Worm (Caenorhabditis elegans): Measurements from ENCODE around the gene str-81.

str-81 gene

ce11 chrV:19178896-19179295 lies 72.0 kb downstream of the str-81 start:
- no peak for TF ChIP-seq lsy-12 (tag; optimal IDR thresholded peaks at IDR 0.05)
- TF ChIP-seq fos-1 (tag; optimal IDR thresholded peaks at IDR 0.05) = no peak
- TF ChIP-seq fkh-2 (tag; optimal IDR thresholded peaks at IDR 0.05) = no peak
- TF ChIP-seq R02D3.7 (tag; optimal IDR thresholded peaks at IDR 0.05) = no peak
- no peak for TF ChIP-seq aly-2 (tag; optimal IDR thresholded peaks at IDR 0.05)
- no peak for TF ChIP-seq ZK546.5 (tag; optimal IDR thresholded peaks at IDR 0.05)
- TF ChIP-seq ztf-11 (tag; optimal IDR thresholded peaks at IDR 0.05) = no peak
- no peak for TF ChIP-seq fkh-10 (GFP tag; optimal IDR thresholded peaks at IDR 0.05)
- TF ChIP-seq sea-2 (GFP tag; optimal IDR thresholded peaks at IDR 0.05) = no peak
- no peak for TF ChIP-seq hmg-11 (tag; optimal IDR thresholded peaks at IDR 0.05)
- TF ChIP-seq snpc-4 (tag; optimal IDR thresholded peaks at IDR 0.05) = no peak
- no peak for TF ChIP-seq jun-1 (tag; optimal IDR thresholded peaks at IDR 0.05)
- TF ChIP-seq pha-4 (tag; optimal IDR thresholded peaks at IDR 0.05) = no peak

ce11 chrV:19177804-19178203 lies 73.1 kb downstream of the str-81 start:
- TF ChIP-seq tbx-2 (tag; optimal IDR thresholded peaks at IDR 0.05) (no peak), R02D3.7 (tag; optimal IDR thresholded peaks at IDR 0.05) (no peak), ceh-16 (tag; optimal IDR thresholded peaks at IDR 0.05) (no peak), nhr-43 (tag; optimal IDR thresholded peaks at IDR 0.05; ENCODE audit: poor library complexity, severe bottlenecking) (no peak), lin-39 (tag; optimal IDR thresholded peaks at IDR 0.05) (no peak)

- TF ChIP-seq sea-2 (GFP tag; optimal IDR thresholded peaks at IDR 0.05) (no peak), fkh-2 (tag; optimal IDR thresholded peaks at IDR 0.05) (no peak), egl-5 (tag; optimal IDR thresholded peaks at IDR 0.05) (no peak), nhr-67 (tag; optimal IDR thresholded peaks at IDR 0.05) (no peak), lin-15B (tag; optimal IDR thresholded peaks at IDR 0.05) (no peak), nhr-25 (tag; optimal IDR thresholded peaks at IDR 0.05) (no peak), lin-39 (tag; optimal IDR thresholded peaks at IDR 0.05) (no peak), ztf-11 (tag; optimal IDR thresholded peaks at IDR 0.05) (no peak), pha-4 (tag; optimal IDR thresholded peaks at IDR 0.05) (no peak)
Observed at ce11 chrV:19177070-19177469, 73.8 kb downstream of the str-81 start.

- no peak for TF ChIP-seq lin-15B (tag; optimal IDR thresholded peaks at IDR 0.05)
Observed at ce11 chrV:19175714-19176113, 75.2 kb downstream of the str-81 start.
